Fruit fly (Drosophila melanogaster) whole organism: ENCODE data around the gene CG17560.

ENCODE experiments used
- CG8478 ChIP-seq: fragments of >200 bp; optimal IDR thresholded peaks from 2 replicates; lab custom pipeline; 2018; ENCODE audit warnings: inconsistent platforms
- Dll ChIP-seq: fragments of >200 bp; optimal IDR thresholded peaks from 2 replicates; lab custom pipeline; 2017
- EcR ChIP-seq, 2 experiments: fragments of >200 bp; optimal IDR thresholded peaks; 2 replicates each; lab custom pipeline; 2017; ENCODE audit warnings: missing biosample characterization in 2 of 2, missing genetic modification characterization in 2 of 2, missing genetic modification reagents in 2 of 2
- pan ChIP-seq: fragments of >200 bp; optimal IDR thresholded peaks from 2 replicates; lab custom pipeline; 2017
- psq ChIP-seq: fragments of >200 bp; optimal IDR thresholded peaks from 2 replicates; lab custom pipeline; 2017
- usp ChIP-seq: fragments of >200 bp; optimal IDR thresholded peaks from 2 replicates; lab custom pipeline; 2017; ENCODE audit warnings: missing biosample characterization, missing genetic modification characterization, mixed read lengths

CG17560 gene

dm6 chr3R:16604715-16605114 is 13.0 kb upstream of the CG17560 start, which contains the start of gene CG10345:
Gene CG10345, minus strand, starts transcription at chr3R:16604861.
- TF ChIP-seq Dll (lab: Kevin White, UChicago), result no peak
- no peak for TF ChIP-seq EcR (GFP tag; optimal IDR thresholded peaks at IDR 0.05; lab: Kevin White, UChicago)
- TF ChIP-seq pan, result no peak
- no peak for TF ChIP-seq usp
- no peak for TF ChIP-seq CG8478 (lab: Kevin White, UChicago)
- no peak for TF ChIP-seq psq

DNA sequence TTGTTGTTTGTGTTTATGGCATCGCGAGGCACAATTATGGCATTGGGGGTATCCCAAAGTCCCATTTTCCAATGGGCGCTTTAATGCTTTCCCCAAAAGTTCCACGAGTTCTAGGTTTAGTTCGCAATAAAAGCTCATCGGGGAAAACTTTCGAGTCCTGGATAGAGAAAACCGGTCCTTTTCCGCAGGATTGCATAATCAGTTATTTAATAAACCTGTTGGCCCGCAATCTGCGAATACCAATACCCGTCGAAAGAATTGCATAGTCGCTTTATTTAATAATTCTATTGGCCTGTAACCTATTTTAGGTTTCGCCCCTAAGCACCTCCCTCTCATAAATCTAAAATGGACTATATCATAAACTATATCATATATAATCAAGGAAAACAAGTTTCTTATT is 11.8 kb upstream of the CG17560 start:
- TF ChIP-seq psq (no peak), Dll (lab: Kevin White, UChicago) (no peak), usp (no peak), pan (no peak), CG8478 (lab: Kevin White, UChicago) (no peak), EcR (GFP tag; optimal IDR thresholded peaks at IDR 0.05; lab: Kevin White, UChicago) (no peak)

dm6 chr3R:16608920-16609319 is 8.8 kb upstream of the CG17560 start, which contains the start of gene NPF:
Gene NPF, plus strand, starts transcription at chr3R:16609220.
- no peak for TF ChIP-seq psq
- TF ChIP-seq usp, result no peak
- TF ChIP-seq CG8478 (lab: Kevin White, UChicago), result no peak
- no peak for TF ChIP-seq pan
- no peak for TF ChIP-seq Dll (lab: Kevin White, UChicago)
- no peak for TF ChIP-seq EcR (GFP tag; optimal IDR thresholded peaks at IDR 0.05; lab: Kevin White, UChicago)

- TF ChIP-seq pan (no peak), usp (no peak), Dll (lab: Kevin White, UChicago) (no peak), CG8478 (lab: Kevin White, UChicago) (no peak), EcR (GFP tag; optimal IDR thresholded peaks at IDR 0.05; lab: Kevin White, UChicago) (no peak), psq (no peak)
These were observed 6.5 kb upstream of the CG17560 start for dm6 chr3R:16611240-16611639.

dm6 chr3R:16613300-16613699 is 4.5 kb upstream of the CG17560 start, which contains the start of gene CG12783:
Gene CG12783, minus strand, starts transcription at chr3R:16613400.
- no peak for TF ChIP-seq pan
- no peak for TF ChIP-seq EcR (GFP tag; optimal IDR thresholded peaks at IDR 0.05; lab: Kevin White, UChicago)
- no peak for TF ChIP-seq usp
- TF ChIP-seq CG8478 (lab: Kevin White, UChicago), result no peak
- no peak for TF ChIP-seq psq
- TF ChIP-seq Dll (lab: Kevin White, UChicago), result no peak

- TF ChIP-seq Dll (lab: Kevin White, UChicago) (no peak), usp (no peak), pan (no peak), CG8478 (lab: Kevin White, UChicago) (no peak), psq (no peak), EcR (GFP tag; optimal IDR thresholded peaks at IDR 0.05; lab: Kevin White, UChicago) (no peak)
These were observed 3.5 kb upstream of the CG17560 start, which contains the start of gene CG10340 for dm6 chr3R:16614241-16614640. Gene CG10340, minus strand, starts transcription at chr3R:16614391.

- TF ChIP-seq CG8478 (lab: Kevin White, UChicago) (no peak), EcR (GFP tag; optimal IDR thresholded peaks at IDR 0.05; lab: Kevin White, UChicago) (no peak)
These were observed 2.7 kb upstream of the CG17560 start, which contains the start of gene CG17562 for dm6 chr3R:16615009-16615408. Gene CG17562, plus strand, starts transcription at chr3R:16615309.

DNA sequence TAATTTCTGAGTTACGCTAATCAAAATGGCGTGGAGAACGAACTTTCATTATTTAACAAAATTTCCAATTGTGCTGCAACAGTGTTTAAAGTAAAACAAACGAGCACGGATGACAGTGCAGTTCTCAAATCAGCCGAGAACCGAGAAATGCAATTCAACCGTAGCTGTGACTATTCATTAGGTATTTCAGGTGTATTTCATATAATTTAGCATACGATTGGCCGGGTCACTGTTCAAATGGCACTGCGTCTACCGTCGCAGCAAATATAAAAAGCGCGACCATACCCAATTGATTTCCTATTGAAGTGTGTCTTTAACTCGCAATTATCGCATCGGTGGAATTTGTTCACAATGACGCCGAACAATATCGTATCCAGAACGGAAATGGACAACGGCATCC is 2.7 kb downstream of the CG17560 start, which contains the start of gene CG14893:
TSS of gene CG14893 (plus strand) at position 301 of the 400 bp plus-strand sequence.
- no peak for TF ChIP-seq CG8478 (lab: Kevin White, UChicago)
- TF ChIP-seq usp, result no peak
- TF ChIP-seq pan, result no peak
- no peak for TF ChIP-seq psq
- TF ChIP-seq EcR (GFP tag; optimal IDR thresholded peaks at IDR 0.05; lab: Kevin White, UChicago), result no peak
- TF ChIP-seq Dll (lab: Kevin White, UChicago), result no peak

- TF ChIP-seq psq, result no peak
- TF ChIP-seq usp, result no peak
- no peak for TF ChIP-seq EcR (GFP tag; optimal IDR thresholded peaks at IDR 0.05; lab: Kevin White, UChicago)
- no peak for TF ChIP-seq Dll (lab: Kevin White, UChicago)
- TF ChIP-seq pan, result no peak
- no peak for TF ChIP-seq CG8478 (lab: Kevin White, UChicago)
These were observed 6.6 kb downstream of the CG17560 start, which contains the start of gene Ccdc114 for dm6 chr3R:16624371-16624749. Gene Ccdc114, minus strand, starts transcription at chr3R:16624717.

dm6 chr3R:16624750-16625549 is 7.2 kb downstream of the CG17560 start, which contains the start of gene Fas1:
Gene Fas1, plus strand, starts transcription at chr3R:16625238.
- TF ChIP-seq EcR (GFP tag; optimal IDR thresholded peaks at IDR 0.05; lab: Kevin White, UChicago), result no peak
- TF ChIP-seq psq, result no peak
- no peak for TF ChIP-seq pan
- no peak for TF ChIP-seq Dll (lab: Kevin White, UChicago)
- no peak for TF ChIP-seq usp
- TF ChIP-seq CG8478 (lab: Kevin White, UChicago), result no peak

DNA sequence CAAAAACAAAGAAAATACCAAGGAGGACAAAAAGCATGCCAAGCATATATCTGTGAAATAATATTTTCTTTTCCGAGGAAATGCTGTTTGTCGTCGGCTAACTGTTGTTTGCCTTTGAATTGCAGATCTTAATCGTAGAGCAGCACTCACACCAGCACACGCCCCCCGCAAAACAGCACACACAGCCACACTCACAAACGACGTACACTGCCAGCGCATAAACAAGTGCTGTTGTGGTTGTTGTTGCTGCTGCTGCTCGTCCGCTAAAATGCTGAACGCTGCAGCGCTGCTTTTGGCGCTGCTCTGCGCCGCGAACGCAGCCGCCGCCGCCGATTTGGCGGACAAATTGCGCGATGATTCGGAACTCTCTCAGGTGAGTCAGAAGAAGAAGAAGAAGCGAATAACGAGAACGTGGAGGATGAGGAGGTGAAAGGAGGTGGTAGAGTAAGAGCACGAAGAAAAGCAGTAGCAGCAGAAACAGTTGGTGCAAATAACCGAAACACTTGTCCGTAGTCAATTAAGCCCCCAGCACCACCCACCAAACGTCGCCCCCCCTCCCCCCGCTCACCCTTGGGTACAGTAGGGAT is 8.2 kb downstream of the CG17560 start:
- peak; percentile 8 for TF ChIP-seq Dll (lab: Kevin White, UChicago)
- no peak for TF ChIP-seq psq

- TF ChIP-seq Dll (lab: Kevin White, UChicago), result no peak
- no peak for TF ChIP-seq EcR (GFP tag; optimal IDR thresholded peaks at IDR 0.05; lab: Kevin White, UChicago)
- TF ChIP-seq usp, result no peak
- no peak for TF ChIP-seq CG8478 (lab: Kevin White, UChicago)
These were observed 9.2 kb downstream of the CG17560 start for dm6 chr3R:16626899-16627432.
